Fruit fly (Drosophila melanogaster): ENCODE data around the gene Nsun2.

dm6 chrX:4105830-4106233 is 7.7 kb downstream of the Nsun2 start, which contains the start of gene cib:
- TF ChIP-seq EcR (GFP tag; optimal IDR thresholded peaks at IDR 0.05) (no peak), CG8478 (optimal IDR thresholded peaks at IDR 0.05) (no peak), usp (GFP tag; optimal IDR thresholded peaks at IDR 0.05) (no peak), psq (optimal IDR thresholded peaks at IDR 0.05) (no peak)

Data from whole organism.